Worm (Caenorhabditis elegans) whole organism, early embryonic: Measurements from ENCODE around the gene cox-17.

Experiments
- B0310.2 ChIP-seq: sonication (generic microtip); optimal IDR thresholded peaks from 2 replicates; lab custom pipeline; 2016; ENCODE audit warnings: mild to moderate bottlenecking, missing genetic modification characterization, missing compliant biosample characterization
- F13C5.2 ChIP-seq: sonication (generic microtip); optimal IDR thresholded peaks from 2 replicates; lab custom pipeline; 2017; ENCODE audit warnings: mild to moderate bottlenecking, missing genetic modification characterization, inconsistent platforms, missing compliant biosample characterization
- aly-1 ChIP-seq: sonication (generic microtip); optimal IDR thresholded peaks from 2 replicates; lab custom pipeline; 2016; ENCODE audit warnings: missing genetic modification characterization, missing compliant biosample characterization
- ama-1 ChIP-seq: fragments of 150-350 bp; optimal IDR thresholded peaks from 2 replicates; lab custom pipeline; 2014
- ceh-13 ChIP-seq: fragments of 200-800 bp; sonication (Bioruptor generic); optimal IDR thresholded peaks from 2 replicates; lab custom pipeline; 2018; ENCODE audit warnings: mild to moderate bottlenecking, missing genetic modification characterization, missing compliant biosample characterization
- ceh-36 ChIP-seq: sonication (generic microtip); optimal IDR thresholded peaks from 2 replicates; lab custom pipeline; 2016; ENCODE audit warnings: missing genetic modification characterization, inconsistent platforms, missing compliant biosample characterization
- ets-7 ChIP-seq: sonication (generic microtip); optimal IDR thresholded peaks from 2 replicates; lab custom pipeline; 2016; ENCODE audit warnings: missing genotype, missing genetic modification characterization, missing compliant biosample characterization
- flt-1 ChIP-seq: fragments of 200-800 bp; sonication (Bioruptor generic); IDR thresholded peaks from 2 replicates; pipeline ENCODE4 v1.3.6; 2022; ENCODE audit warnings: missing genetic modification characterization, missing compliant biosample characterization
- hmbx-1 ChIP-seq: sonication (generic microtip); optimal IDR thresholded peaks from 2 replicates; lab custom pipeline; 2016; ENCODE audit warnings: mild to moderate bottlenecking, missing genetic modification characterization, missing compliant biosample characterization
- hmg-4 ChIP-seq: fragments of 200-800 bp; sonication (Bioruptor generic); optimal IDR thresholded peaks from 2 replicates; lab custom pipeline; 2018; ENCODE audit warnings: mild to moderate bottlenecking, missing genetic modification characterization, missing compliant biosample characterization
- hnd-1 ChIP-seq: sonication (generic microtip); optimal IDR thresholded peaks from 2 replicates; lab custom pipeline; 2016; ENCODE audit warnings: missing genetic modification characterization, missing compliant biosample characterization
- pes-1 ChIP-seq: fragments of 200-800 bp; sonication (Bioruptor generic); IDR thresholded peaks from 2 replicates; pipeline ENCODE4 v1.3.6; 2022; ENCODE audit warnings: missing genetic modification reagents, missing genetic modification characterization, missing compliant biosample characterization
- scrt-1 ChIP-seq: fragments of 200-800 bp; sonication (Bioruptor generic); IDR thresholded peaks from 2 replicates; pipeline ENCODE4 v1.3.6; 2022; ENCODE audit warnings: missing genetic modification characterization, missing compliant biosample characterization
- sea-1 ChIP-seq: fragments of 200-800 bp; sonication (Bioruptor generic); conservative IDR thresholded peaks from 2 replicates; pipeline ENCODE4 v1.3.6; 2022; ENCODE audit warnings: missing genetic modification characterization, missing compliant biosample characterization
- tbx-11 ChIP-seq: fragments of 200-800 bp; sonication (Bioruptor generic); IDR thresholded peaks from 2 replicates; pipeline ENCODE4 v1.3.6; 2022; ENCODE audit warnings: missing genetic modification characterization, missing compliant biosample characterization
- tbx-37 ChIP-seq: fragments of 200-800 bp; sonication (Bioruptor generic); conservative IDR thresholded peaks from 2 replicates; pipeline ENCODE4 v1.3.6; 2022; ENCODE audit warnings: missing genetic modification reagents, missing genetic modification characterization, missing compliant biosample characterization
- tra-4 ChIP-seq: sonication (generic microtip); optimal IDR thresholded peaks from 2 replicates; lab custom pipeline; 2017; ENCODE audit warnings: missing genetic modification characterization, missing compliant biosample characterization

cox-17 gene

ce11 chrIII:187829-188228, 3.0 kb upstream of the cox-17 start, which contains the start of gene mxl-2:
TSS of gene mxl-2 (minus strand) at chrIII:188131.
- TF ChIP-seq tra-4 (tag; lab: Kevin White, UChicago) (no peak), ceh-36 (tag; lab: Kevin White, UChicago) (no peak), scrt-1 (GFP tag; lab: Robert Waterston, UW) (no peak), hnd-1 (tag; lab: Kevin White, UChicago) (no peak), ets-7 (tag; lab: Kevin White, UChicago) (no peak), ceh-13 (GFP tag; lab: Kevin White, UChicago) (no peak), aly-1 (tag; lab: Kevin White, UChicago) (no peak), flt-1 (GFP tag; lab: Robert Waterston, UW) (no peak), hmg-4 (GFP tag; lab: Kevin White, UChicago) (no peak), tbx-11 (no peak), sea-1 (no peak), ama-1 (lab: Kevin White, UChicago) (no peak), B0310.2 (tag; lab: Kevin White, UChicago) (no peak), tbx-37 (no peak), F13C5.2 (tag; lab: Kevin White, UChicago) (no peak), pes-1 (GFP tag; lab: Robert Waterston, UW) (no peak), hmbx-1 (tag; lab: Kevin White, UChicago) (no peak)

- TF ChIP-seq flt-1 (GFP tag; lab: Robert Waterston, UW) (no peak), hnd-1 (tag; lab: Kevin White, UChicago) (no peak), tbx-11 (no peak), ceh-36 (tag; lab: Kevin White, UChicago) (no peak), hmg-4 (GFP tag; lab: Kevin White, UChicago) (no peak), B0310.2 (tag; lab: Kevin White, UChicago) (no peak), pes-1 (GFP tag; lab: Robert Waterston, UW) (no peak), F13C5.2 (tag; lab: Kevin White, UChicago) (no peak)
Measured at ce11 chrIII:188426-188888, 2.3 kb upstream of the cox-17 start, which contains the start of gene ubc-20. TSS of gene ubc-20 (plus strand) at chrIII:188838.

- TF ChIP-seq ceh-13 (GFP tag; lab: Kevin White, UChicago) (no peak), hmbx-1 (tag; lab: Kevin White, UChicago) (no peak), B0310.2 (tag; lab: Kevin White, UChicago) (no peak), scrt-1 (GFP tag; lab: Robert Waterston, UW) (no peak)
Measured at ce11 chrIII:189280-189679, 1.5 kb upstream of the cox-17 start.

ce11 chrIII:191803-192202, 1.0 kb downstream of the cox-17 start, which contains the start of gene sec-20:
TSS of gene sec-20 (plus strand) at chrIII:192103.
- TF ChIP-seq flt-1 (GFP tag; lab: Robert Waterston, UW) (no peak), ceh-13 (GFP tag; lab: Kevin White, UChicago) (no peak), tbx-37 (no peak), ets-7 (tag; lab: Kevin White, UChicago) (no peak), hnd-1 (tag; lab: Kevin White, UChicago) (no peak), scrt-1 (GFP tag; lab: Robert Waterston, UW) (no peak), F13C5.2 (tag; lab: Kevin White, UChicago) (no peak), aly-1 (tag; lab: Kevin White, UChicago) (no peak), hmg-4 (GFP tag; lab: Kevin White, UChicago) (no peak), ama-1 (lab: Kevin White, UChicago) (no peak), hmbx-1 (tag; lab: Kevin White, UChicago) (no peak), sea-1 (no peak), tbx-11 (no peak), pes-1 (GFP tag; lab: Robert Waterston, UW) (no peak), tra-4 (tag; lab: Kevin White, UChicago) (no peak), B0310.2 (tag; lab: Kevin White, UChicago) (no peak)

ce11 chrIII:194160-194559, 3.4 kb downstream of the cox-17 start, which contains the start of gene F40G9.17:
TSS of gene F40G9.17 (plus strand) at chrIII:194460.
- TF ChIP-seq tbx-37 (no peak), F13C5.2 (tag; lab: Kevin White, UChicago) (no peak), tra-4 (tag; lab: Kevin White, UChicago) (no peak), aly-1 (tag; lab: Kevin White, UChicago) (no peak), pes-1 (GFP tag; lab: Robert Waterston, UW) (no peak), ets-7 (tag; lab: Kevin White, UChicago) (no peak), B0310.2 (tag; lab: Kevin White, UChicago) (no peak), hmg-4 (GFP tag; lab: Kevin White, UChicago) (no peak), scrt-1 (GFP tag; lab: Robert Waterston, UW) (no peak), hmbx-1 (tag; lab: Kevin White, UChicago) (no peak), hnd-1 (tag; lab: Kevin White, UChicago) (no peak), tbx-11 (no peak), flt-1 (GFP tag; lab: Robert Waterston, UW) (no peak), ama-1 (lab: Kevin White, UChicago) (no peak), ceh-36 (tag; lab: Kevin White, UChicago) (no peak), ceh-13 (GFP tag; lab: Kevin White, UChicago) (no peak), sea-1 (no peak)

- no peak for TF ChIP-seq F13C5.2 (tag; lab: Kevin White, UChicago)
- no peak for TF ChIP-seq ets-7 (tag; lab: Kevin White, UChicago)
- no peak for TF ChIP-seq ceh-36 (tag; lab: Kevin White, UChicago)
- TF ChIP-seq tbx-11, result no peak
- no peak for TF ChIP-seq pes-1 (GFP tag; lab: Robert Waterston, UW)
- TF ChIP-seq tbx-37, result no peak
- TF ChIP-seq ama-1 (lab: Kevin White, UChicago), result no peak
- no peak for TF ChIP-seq hnd-1 (tag; lab: Kevin White, UChicago)
- no peak for TF ChIP-seq flt-1 (GFP tag; lab: Robert Waterston, UW)
- TF ChIP-seq B0310.2 (tag; lab: Kevin White, UChicago), result no peak
Measured at ce11 chrIII:203953-204352, 13.2 kb downstream of the cox-17 start.

ce11 chrIII:207023-207422, 16.2 kb downstream of the cox-17 start, which contains the start of gene W10C4.1:
TSS of gene W10C4.1 (minus strand) at chrIII:207123.
- TF ChIP-seq flt-1 (GFP tag; lab: Robert Waterston, UW), result no peak
- TF ChIP-seq hnd-1 (tag; lab: Kevin White, UChicago), result no peak
- TF ChIP-seq hmg-4 (GFP tag; lab: Kevin White, UChicago), result no peak
- no peak for TF ChIP-seq tbx-11
- no peak for TF ChIP-seq F13C5.2 (tag; lab: Kevin White, UChicago)
- TF ChIP-seq ceh-36 (tag; lab: Kevin White, UChicago), result no peak
- TF ChIP-seq tra-4 (tag; lab: Kevin White, UChicago), result no peak
